Worm (Caenorhabditis elegans): ENCODE data around the gene T03G6.7.

DNA sequence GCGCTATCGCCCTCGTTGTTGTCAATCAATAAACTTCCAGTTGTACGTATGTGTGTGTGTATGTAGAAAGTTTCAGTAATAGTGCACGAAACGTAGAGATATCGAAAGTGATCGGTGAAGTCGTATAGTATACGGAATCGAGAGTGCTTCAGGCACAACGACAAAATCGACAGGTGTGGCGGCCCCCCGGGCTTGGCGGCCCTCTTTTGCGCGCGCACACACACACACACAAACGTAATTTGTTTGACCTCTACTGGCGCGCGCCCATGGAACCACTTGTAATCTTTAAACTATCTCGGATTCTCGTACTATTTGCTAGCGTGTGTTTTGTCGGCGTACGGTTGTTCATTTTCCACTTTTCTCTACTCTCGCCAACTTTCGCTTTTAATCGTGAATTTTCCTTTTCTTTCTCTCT, 2.2 kb upstream of the T03G6.7 start:
- TF ChIP-seq elt-3 (tag; optimal IDR thresholded peaks at IDR 0.05) (no peak), egl-27 (tag; optimal IDR thresholded peaks at IDR 0.05) (no peak), nhr-12 (tag; optimal IDR thresholded peaks at IDR 0.05) (no peak), nhr-25 (tag; optimal IDR thresholded peaks at IDR 0.05) (peak; percentile 90), ZK546.5 (tag; optimal IDR thresholded peaks at IDR 0.05) (no peak)

Data from whole organism, L3 larva.